Fruit fly (Drosophila melanogaster): Measurements from ENCODE around the gene ds.

ds gene

DNA sequence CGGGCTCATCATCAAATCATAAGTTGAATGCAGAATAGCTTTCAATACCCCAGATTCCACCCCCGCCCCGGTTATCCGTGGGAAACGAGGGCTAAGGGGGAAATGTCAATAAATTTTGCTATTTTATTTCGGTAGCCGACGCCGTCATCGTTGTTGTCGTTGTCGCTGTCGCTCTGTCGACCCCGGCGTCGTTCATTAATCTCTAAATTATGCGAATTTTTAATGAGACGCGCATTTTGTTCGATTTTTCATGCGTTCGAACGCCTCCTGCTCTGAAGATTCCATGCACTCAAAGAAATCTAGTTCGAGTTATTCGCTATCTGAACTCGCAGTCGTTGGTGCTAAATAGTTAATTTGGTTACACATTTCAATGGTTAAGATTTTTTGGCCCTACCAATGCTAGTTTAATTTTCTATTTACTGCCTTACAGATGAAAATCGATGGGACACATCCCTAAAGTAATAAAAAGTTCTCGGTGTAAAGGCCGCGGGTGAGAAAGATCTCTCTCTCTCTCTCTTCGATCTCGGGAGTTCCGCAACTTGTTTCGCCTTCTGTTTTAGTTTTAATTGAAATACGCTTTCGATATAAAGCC is 3.6 kb upstream of the ds start (continued):
- TF ChIP-seq CG11902 (GFP tag; optimal IDR thresholded peaks at IDR 0.05) (peak; percentile 68), Gug (GFP tag; IDR thresholded peaks at IDR 0.05) (no peak), spab (GFP tag; optimal IDR thresholded peaks at IDR 0.05) (peak; percentile 70), vri (GFP tag; optimal IDR thresholded peaks at IDR 0.05) (peak; percentile 69), CG6792 (GFP tag; optimal IDR thresholded peaks at IDR 0.05) (peak; percentile 70), topi (GFP tag; optimal IDR thresholded peaks at IDR 0.05) (peak; percentile 67), Ets96B (tag; optimal IDR thresholded peaks at IDR 0.05) (peak; percentile 80), CG10631 (GFP tag; optimal IDR thresholded peaks at IDR 0.05) (peak; percentile 72), Smox (GFP tag; optimal IDR thresholded peaks at IDR 0.05) (peak; percentile 62), CG11762 (GFP tag; optimal IDR thresholded peaks at IDR 0.05; ENCODE audit: insufficient read depth) (peak; percentile 42), CG32006 (GFP tag; optimal IDR thresholded peaks at IDR 0.05) (peak; percentile 57), dsx (GFP tag; optimal IDR thresholded peaks at IDR 0.05; ENCODE audit: poor library complexity, severe bottlenecking) (peak; percentile 72), CG7368 (GFP tag; optimal IDR thresholded peaks at IDR 0.05) (peak; percentile 61)

DNA sequence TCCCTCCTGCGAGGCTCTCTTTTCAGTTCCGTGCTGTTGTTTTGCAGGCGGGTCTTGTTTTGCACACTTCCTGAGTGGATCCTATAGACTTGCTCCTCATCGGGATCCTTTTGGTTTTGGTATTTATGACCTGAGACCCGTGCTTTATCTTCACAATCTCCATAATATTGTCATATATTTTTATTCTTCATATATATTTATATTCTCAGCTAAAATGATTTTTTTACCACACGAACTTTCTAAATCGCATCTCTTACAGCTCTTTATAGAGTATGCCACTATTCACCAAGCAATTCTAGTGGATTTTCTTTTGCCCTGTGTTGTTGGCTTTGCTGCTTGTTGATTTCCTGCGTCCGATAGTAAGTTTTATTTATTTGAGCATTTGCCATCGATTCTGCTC is 3.0 kb upstream of the ds start:
- TF ChIP-seq Eip75B (GFP tag; optimal IDR thresholded peaks at IDR 0.05) = peak; percentile 2
- no peak for TF ChIP-seq Hr4 (GFP tag; optimal IDR thresholded peaks at IDR 0.05)
- peak; percentile 37 for TF ChIP-seq acj6 (GFP tag; optimal IDR thresholded peaks at IDR 0.05)
- no peak for TF ChIP-seq dsx (GFP tag; optimal IDR thresholded peaks at IDR 0.05; ENCODE audit: poor library complexity, severe bottlenecking)
- no peak for TF ChIP-seq CG16779 (tag; optimal IDR thresholded peaks at IDR 0.05)
- TF ChIP-seq CG7368 (GFP tag; optimal IDR thresholded peaks at IDR 0.05) = no peak
- no peak for TF ChIP-seq pdm3 (GFP tag; optimal IDR thresholded peaks at IDR 0.05)
- no peak for TF ChIP-seq OdsH (GFP tag; optimal IDR thresholded peaks at IDR 0.05)
- no peak for TF ChIP-seq Sox102F (GFP tag; optimal IDR thresholded peaks at IDR 0.05)
- no peak for TF ChIP-seq Ets21C (GFP tag; optimal IDR thresholded peaks at IDR 0.05)
- no peak for TF ChIP-seq lz (GFP tag; optimal IDR thresholded peaks at IDR 0.05)
- TF ChIP-seq CG15336 (GFP tag; IDR thresholded peaks at IDR 0.05) = no peak
- no peak for TF ChIP-seq CG8319 (GFP tag; optimal IDR thresholded peaks at IDR 0.05)
- TF ChIP-seq Blimp-1 (GFP tag; optimal IDR thresholded peaks at IDR 0.05) = no peak
- no peak for TF ChIP-seq net (GFP tag; optimal IDR thresholded peaks at IDR 0.05)
- peak; percentile 36 for TF ChIP-seq CG10669 (GFP tag; optimal IDR thresholded peaks at IDR 0.05)
- TF ChIP-seq CG6163 (GFP tag; IDR thresholded peaks at IDR 0.05) = peak; percentile 37; the same call in 1 of the 3 replicates
- TF ChIP-seq Smox (GFP tag; optimal IDR thresholded peaks at IDR 0.05) = no peak
- peak; percentile 33 for TF ChIP-seq spab (GFP tag; optimal IDR thresholded peaks at IDR 0.05)
- no peak for TF ChIP-seq CG11902 (GFP tag; optimal IDR thresholded peaks at IDR 0.05)
- no peak for TF ChIP-seq dac (GFP tag; optimal IDR thresholded peaks at IDR 0.05)
- peak; percentile 43 for TF ChIP-seq CG8632 (GFP tag; optimal IDR thresholded peaks at IDR 0.05)
- TF ChIP-seq Hr39 (GFP tag; optimal IDR thresholded peaks at IDR 0.05) = no peak
- TF ChIP-seq fkh (GFP tag; optimal IDR thresholded peaks at IDR 0.05) = no peak
- TF ChIP-seq svp (GFP tag) = peak; percentile 59
- no peak for TF ChIP-seq Gug (GFP tag; IDR thresholded peaks at IDR 0.05)
- no peak for TF ChIP-seq fd85E (GFP tag; optimal IDR thresholded peaks at IDR 0.05)
- TF ChIP-seq CG1621 (tag; optimal IDR thresholded peaks at IDR 0.05) = no peak
- no peak for TF ChIP-seq CG9139 (GFP tag; optimal IDR thresholded peaks at IDR 0.05)
- no peak for TF ChIP-seq Sox15 (GFP tag; optimal IDR thresholded peaks at IDR 0.05)
- TF ChIP-seq esn (GFP tag; optimal IDR thresholded peaks at IDR 0.05) = no peak
- TF ChIP-seq Hr38 (GFP tag; optimal IDR thresholded peaks at IDR 0.05) = no peak
- no peak for TF ChIP-seq CG31627 (GFP tag; optimal IDR thresholded peaks at IDR 0.05)
- TF ChIP-seq CG34406 (GFP tag; optimal IDR thresholded peaks at IDR 0.05) = peak; percentile 28
- peak; percentile 73 for TF ChIP-seq Eip78C (GFP tag)
- no peak for TF ChIP-seq CG6276 (GFP tag; optimal IDR thresholded peaks at IDR 0.05)
- TF ChIP-seq topi (GFP tag; optimal IDR thresholded peaks at IDR 0.05) = no peak
- peak; percentile 50 for TF ChIP-seq CG3919 (GFP tag; optimal IDR thresholded peaks at IDR 0.05)
- no peak for TF ChIP-seq vri (GFP tag; optimal IDR thresholded peaks at IDR 0.05)
- 0 out of 3 replicates have a peak, but pooled peaks have one; percentile 10 for TF ChIP-seq eg (GFP tag; IDR thresholded peaks at IDR 0.05)
- TF ChIP-seq Sox14 (GFP tag; optimal IDR thresholded peaks at IDR 0.05) = no peak
- no peak for TF ChIP-seq CG11294 (GFP tag; IDR thresholded peaks at IDR 0.05)
- peak; percentile 57 for TF ChIP-seq CG3032 (tag; optimal IDR thresholded peaks at IDR 0.05)
- no peak for TF ChIP-seq Lpt (GFP tag; optimal IDR thresholded peaks at IDR 0.05)
